Comparison of ENCODE assay signal across 1 fruit fly cellular context in the genomic region with DNA sequence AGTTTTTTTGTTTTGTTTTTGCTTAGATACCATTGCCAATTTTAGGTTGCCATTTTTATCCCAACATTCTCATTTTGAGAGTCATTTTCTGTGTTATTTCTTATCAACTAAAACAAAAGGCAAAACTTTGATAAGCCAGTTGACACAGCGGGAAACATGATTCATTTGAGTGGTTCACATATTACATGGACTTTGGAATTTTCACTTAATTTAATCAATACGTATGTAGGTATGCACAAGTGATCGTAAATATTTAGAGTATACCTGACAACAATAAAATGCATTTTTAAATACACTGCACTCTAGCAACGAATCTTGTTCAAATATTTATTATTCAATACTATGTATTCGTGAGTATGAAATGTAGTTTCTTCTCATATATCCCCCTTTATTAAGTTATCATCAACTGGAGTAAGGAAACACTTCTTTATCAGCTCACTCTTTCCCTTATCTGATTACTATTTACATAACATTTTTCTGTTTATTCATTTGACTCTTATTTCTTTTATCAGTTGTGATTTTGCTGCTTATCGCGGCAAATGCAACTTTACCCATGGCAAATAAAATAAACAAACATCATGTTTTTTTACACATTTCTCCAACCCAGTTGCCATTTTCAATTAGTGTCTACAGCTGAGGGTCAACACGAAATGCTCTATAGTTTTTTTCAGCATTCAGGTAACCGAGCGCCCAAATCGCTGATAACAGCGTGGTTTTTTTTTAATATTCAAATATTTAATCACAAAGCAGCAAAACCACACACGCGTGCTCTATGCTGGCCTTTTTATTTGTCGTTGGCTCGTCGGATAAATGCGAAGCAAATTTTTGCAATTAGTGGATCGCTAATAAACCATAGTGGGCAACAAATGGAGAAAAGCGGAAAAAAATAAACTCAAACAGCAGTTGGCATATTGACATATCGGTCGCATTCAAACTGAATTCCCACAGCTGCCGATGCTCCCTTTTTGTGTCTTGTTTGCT.
TF ChIP-seq lines count a peak whose summit lies in the region.

No protein-coding gene starts in this region.

TF ChIP-seq in whole organism, embryonic, 481 proteins besides CTCF, POLR2A, EP300 and RAD21 (continued from another document and continues in another):
- TF ChIP-seq CG12155 (GFP tag; optimal IDR thresholded peaks at IDR 0.05; lab: Kevin White, UChicago) (no peak), btn (GFP tag; optimal IDR thresholded peaks at IDR 0.05; lab: Kevin White, UChicago) (no peak), amos (GFP tag; IDR thresholded peaks at IDR 0.05; lab: Robert Waterston, UW; ENCODE audit: partially characterized antibody) (no peak), CG1233 (GFP tag; optimal IDR thresholded peaks at IDR 0.05; lab: Kevin White, UChicago) (peak; percentile 25), CrebB (tag; optimal IDR thresholded peaks at IDR 0.05; lab: Kevin White, UChicago) (peak; percentile 36), psq (GFP tag; optimal IDR thresholded peaks at IDR 0.05; lab: Kevin White, UChicago) (no peak), CG11398 (GFP tag; optimal IDR thresholded peaks at IDR 0.05; lab: Kevin White, UChicago) (no peak), vfl (GFP tag; optimal IDR thresholded peaks at IDR 0.05; lab: Kevin White, UChicago) (no peak), CG2712 (tag; optimal IDR thresholded peaks at IDR 0.05; lab: Kevin White, UChicago) (peak; percentile 22), CG17802 (tag; optimal IDR thresholded peaks at IDR 0.05; lab: Kevin White, UChicago) (no peak), lab (GFP tag; optimal IDR thresholded peaks at IDR 0.05; lab: Kevin White, UChicago) (peak; percentile 61), otp (GFP tag; IDR thresholded peaks at IDR 0.05; lab: Robert Waterston, UW) (no peak), fd96Cb (tag; optimal IDR thresholded peaks at IDR 0.05; lab: Kevin White, UChicago) (no peak), pum (GFP tag; optimal IDR thresholded peaks at IDR 0.05; lab: Kevin White, UChicago) (no peak), shn (GFP tag; optimal IDR thresholded peaks at IDR 0.05; lab: Kevin White, UChicago) (no peak), Fer2 (tag; optimal IDR thresholded peaks at IDR 0.05; lab: Kevin White, UChicago) (no peak), Lhr (GFP tag; optimal IDR thresholded peaks at IDR 0.05; lab: Kevin White, UChicago) (no peak), pfk (GFP tag; optimal IDR thresholded peaks at IDR 0.05; lab: Kevin White, UChicago) (no peak), hkb (optimal IDR thresholded peaks at IDR 0.05; lab: Kevin White, UChicago) (no peak), hkb (GFP tag; IDR thresholded peaks at IDR 0.05; lab: Robert Waterston, UW) (no peak), odd (GFP tag; optimal IDR thresholded peaks at IDR 0.05; lab: Kevin White, UChicago) (peak; percentile 37), CG1529 (GFP tag; optimal IDR thresholded peaks at IDR 0.05; lab: Kevin White, UChicago) (no peak), Ets97D (GFP tag; optimal IDR thresholded peaks at IDR 0.05; lab: Kevin White, UChicago) (no peak), CG3163 (GFP tag; optimal IDR thresholded peaks at IDR 0.05; lab: Kevin White, UChicago) (no peak), ATbp (GFP tag; optimal IDR thresholded peaks at IDR 0.05; lab: Kevin White, UChicago) (peak; percentile 9), jumu (GFP tag; optimal IDR thresholded peaks at IDR 0.05; lab: Kevin White, UChicago) (no peak), CG34376 (GFP tag; optimal IDR thresholded peaks at IDR 0.05; lab: Kevin White, UChicago) (no peak), dan (GFP tag; IDR thresholded peaks at IDR 0.05; lab: Robert Waterston, UW) (no peak), ERR (GFP tag; optimal IDR thresholded peaks at IDR 0.05; lab: Kevin White, UChicago) (no peak), CG7271 (tag; optimal IDR thresholded peaks at IDR 0.05; lab: Kevin White, UChicago) (peak; percentile 18), Dp (GFP tag; optimal IDR thresholded peaks at IDR 0.05; lab: Kevin White, UChicago) (no peak), CG4730 (GFP tag; IDR thresholded peaks at IDR 0.05; lab: Robert Waterston, UW) (no peak), Six4 (GFP tag; optimal IDR thresholded peaks at IDR 0.05; lab: Kevin White, UChicago) (no peak), CG7839 (tag; optimal IDR thresholded peaks at IDR 0.05; lab: Kevin White, UChicago) (no peak), CG6175 (GFP tag; IDR thresholded peaks at IDR 0.05; lab: Robert Waterston, UW) (no peak), repo (GFP tag; optimal IDR thresholded peaks at IDR 0.05; lab: Kevin White, UChicago) (no peak), eve (GFP tag; optimal IDR thresholded peaks at IDR 0.05; lab: Kevin White, UChicago) (no peak), sim (GFP tag; IDR thresholded peaks at IDR 0.05; lab: Robert Waterston, UW) (no peak), CG13624 (GFP tag; optimal IDR thresholded peaks at IDR 0.05; lab: Kevin White, UChicago) (no peak), crp (GFP tag; optimal IDR thresholded peaks at IDR 0.05; lab: Kevin White, UChicago) (no peak), CG17328 (GFP tag; IDR thresholded peaks at IDR 0.05; lab: Robert Waterston, UW) (no peak), CG14965 (GFP tag; optimal IDR thresholded peaks at IDR 0.05; lab: Kevin White, UChicago; ENCODE audit: borderline replicate concordance) (no peak), CG42726 (GFP tag; IDR thresholded peaks at IDR 0.05; lab: Robert Waterston, UW; ENCODE audit: partially characterized antibody) (no peak), Elba2 (GFP tag; optimal IDR thresholded peaks at IDR 0.05; lab: Kevin White, UChicago) (no peak), dmrt11E (tag; optimal IDR thresholded peaks at IDR 0.05; lab: Kevin White, UChicago) (peak; percentile 41), CG7963 (GFP tag; IDR thresholded peaks at IDR 0.05; lab: Robert Waterston, UW; ENCODE audit: partially characterized antibody) (no peak), CG6813 (GFP tag; optimal IDR thresholded peaks at IDR 0.05; lab: Kevin White, UChicago) (peak; percentile 69), pan (optimal IDR thresholded peaks at IDR 0.05; lab: Kevin White, UChicago) (no peak), pan (GFP tag; optimal IDR thresholded peaks at IDR 0.05 in 1 of 2, IDR thresholded peaks at IDR 0.05 in 1 of 2) (no peak), Sox102F (GFP tag; optimal IDR thresholded peaks at IDR 0.05; lab: Kevin White, UChicago) (no peak), bab2 (GFP tag; optimal IDR thresholded peaks at IDR 0.05; lab: Kevin White, UChicago) (peak; percentile 18), wek (GFP tag; optimal IDR thresholded peaks at IDR 0.05; lab: Kevin White, UChicago) (no peak), Usf (GFP tag; optimal IDR thresholded peaks at IDR 0.05; lab: Kevin White, UChicago) (no peak), CG13775 (GFP tag; optimal IDR thresholded peaks at IDR 0.05; lab: Kevin White, UChicago) (peak; percentile 27), TFAM (GFP tag; optimal IDR thresholded peaks at IDR 0.05; lab: Kevin White, UChicago) (no peak), kni (GFP tag; optimal IDR thresholded peaks at IDR 0.05; lab: Kevin White, UChicago) (no peak), CG6689 (GFP tag; IDR thresholded peaks at IDR 0.05; lab: Robert Waterston, UW) (no peak), wor (GFP tag; IDR thresholded peaks at IDR 0.05; lab: Robert Waterston, UW) (no peak), aop (GFP tag; IDR thresholded peaks at IDR 0.05; lab: Robert Waterston, UW) (no peak), Gug (GFP tag; IDR thresholded peaks at IDR 0.05; lab: Robert Waterston, UW) (no peak), CG3407 (GFP tag; optimal IDR thresholded peaks at IDR 0.05; lab: Kevin White, UChicago) (no peak), Spps (tag; optimal IDR thresholded peaks at IDR 0.05; lab: Kevin White, UChicago) (no peak), CG15011 (GFP tag; optimal IDR thresholded peaks at IDR 0.05; lab: Kevin White, UChicago) (peak; percentile 55), Dip3 (GFP tag; optimal IDR thresholded peaks at IDR 0.05; lab: Kevin White, UChicago) (no peak), CG8359 (GFP tag; optimal IDR thresholded peaks at IDR 0.05; lab: Kevin White, UChicago; ENCODE audit: borderline replicate concordance) (no peak), tap (tag; optimal IDR thresholded peaks at IDR 0.05; lab: Kevin White, UChicago) (peak; percentile 10), ap (GFP tag; IDR thresholded peaks at IDR 0.05; lab: Robert Waterston, UW) (no peak), tx (GFP tag; optimal IDR thresholded peaks at IDR 0.05; lab: Kevin White, UChicago) (no peak), PHDP (tag; optimal IDR thresholded peaks at IDR 0.05; lab: Kevin White, UChicago) (peak; percentile 18), ftz-f1 (GFP tag; optimal IDR thresholded peaks at IDR 0.05; lab: Kevin White, UChicago) (no peak), Dbx (GFP tag; IDR thresholded peaks at IDR 0.05; lab: Robert Waterston, UW) (no peak; the same call in 2 of the 3 replicates), Doc2 (GFP tag; IDR thresholded peaks at IDR 0.05; lab: Robert Waterston, UW) (no peak), Ptx1 (GFP tag; IDR thresholded peaks at IDR 0.05; lab: Robert Waterston, UW) (no peak), CG1603 (tag; optimal IDR thresholded peaks at IDR 0.05; lab: Kevin White, UChicago) (peak; percentile 14), B-H1 (GFP tag; IDR thresholded peaks at IDR 0.05; lab: Robert Waterston, UW) (no peak), CG3726 (GFP tag; IDR thresholded peaks at IDR 0.05; lab: Robert Waterston, UW) (no peak), CG7357 (GFP tag; IDR thresholded peaks at IDR 0.05; lab: Robert Waterston, UW) (no peak), CG6765 (GFP tag; optimal IDR thresholded peaks at IDR 0.05; lab: Kevin White, UChicago) (peak; percentile 32), caup (GFP tag; optimal IDR thresholded peaks at IDR 0.05; lab: Kevin White, UChicago; ENCODE audit: severe bottlenecking) (peak; percentile 32), lov (optimal IDR thresholded peaks at IDR 0.05; lab: Kevin White, UChicago) (no peak), lov (GFP tag; IDR thresholded peaks at IDR 0.05; lab: Robert Waterston, UW) (no peak), gfzf (GFP tag; optimal IDR thresholded peaks at IDR 0.05; lab: Kevin White, UChicago) (no peak), CG4424 (GFP tag; optimal IDR thresholded peaks at IDR 0.05; lab: Kevin White, UChicago) (no peak), B-H2 (GFP tag; optimal IDR thresholded peaks at IDR 0.05; lab: Kevin White, UChicago) (no peak), nom (GFP tag; optimal IDR thresholded peaks at IDR 0.05; lab: Kevin White, UChicago) (peak; percentile 53), kay (GFP tag; optimal IDR thresholded peaks at IDR 0.05; lab: Kevin White, UChicago) (no peak), CG17612 (GFP tag; IDR thresholded peaks at IDR 0.05; lab: Robert Waterston, UW) (no peak), tna (GFP tag; IDR thresholded peaks at IDR 0.05; lab: Robert Waterston, UW; ENCODE audit: partially characterized antibody) (no peak), gce (GFP tag; IDR thresholded peaks at IDR 0.05; lab: Robert Waterston, UW) (no peak), HLH3B (GFP tag; IDR thresholded peaks at IDR 0.05; lab: Robert Waterston, UW) (no peak), fru (optimal IDR thresholded peaks at IDR 0.05; lab: Kevin White, UChicago) (no peak), CG8089 (GFP tag; optimal IDR thresholded peaks at IDR 0.05; lab: Kevin White, UChicago) (no peak), prd (optimal IDR thresholded peaks at IDR 0.05; lab: Kevin White, UChicago) (no peak), prd (GFP tag; IDR thresholded peaks at IDR 0.05; lab: Robert Waterston, UW) (no peak), Taf1 (GFP tag; IDR thresholded peaks at IDR 0.05; lab: Robert Waterston, UW) (no peak), CG9727 (GFP tag; optimal IDR thresholded peaks at IDR 0.05; lab: Kevin White, UChicago) (peak; percentile 56), jing (GFP tag; optimal IDR thresholded peaks at IDR 0.05; lab: Kevin White, UChicago) (no peak), Atf-2 (GFP tag; optimal IDR thresholded peaks at IDR 0.05; lab: Kevin White, UChicago) (no peak), CG7786 (GFP tag; optimal IDR thresholded peaks at IDR 0.05; lab: Kevin White, UChicago) (no peak), cas (GFP tag; IDR thresholded peaks at IDR 0.05; lab: Robert Waterston, UW) (no peak), CG12659 (GFP tag; optimal IDR thresholded peaks at IDR 0.05; lab: Kevin White, UChicago) (no peak), Bdp1 (GFP tag; optimal IDR thresholded peaks at IDR 0.05; lab: Kevin White, UChicago) (no peak), sens (GFP tag; lab: Kevin White, UChicago) (peak; percentile 50), fd3F (GFP tag; optimal IDR thresholded peaks at IDR 0.05; lab: Kevin White, UChicago) (no peak), ranshi (GFP tag; IDR thresholded peaks at IDR 0.05; lab: Robert Waterston, UW) (no peak), Kr (GFP tag; optimal IDR thresholded peaks at IDR 0.05; lab: Kevin White, UChicago) (peak; percentile 62), oc (tag; optimal IDR thresholded peaks at IDR 0.05; lab: Kevin White, UChicago) (no peak), CG5245 (GFP tag; optimal IDR thresholded peaks at IDR 0.05; lab: Kevin White, UChicago) (no peak), gcm (GFP tag; optimal IDR thresholded peaks at IDR 0.05; lab: Kevin White, UChicago) (peak; percentile 14), lbe (GFP tag; optimal IDR thresholded peaks at IDR 0.05; lab: Kevin White, UChicago) (no peak), CG7372 (GFP tag; IDR thresholded peaks at IDR 0.05; lab: Robert Waterston, UW) (no peak), ro (GFP tag; IDR thresholded peaks at IDR 0.05; lab: Robert Waterston, UW) (no peak), croc (GFP tag; conservative IDR thresholded peaks at IDR 0.05; lab: Robert Waterston, UW) (no peak), fu2 (GFP tag; optimal IDR thresholded peaks at IDR 0.05; lab: Kevin White, UChicago) (no peak), CG12744 (GFP tag; optimal IDR thresholded peaks at IDR 0.05; lab: Kevin White, UChicago) (peak; percentile 37), cwo (GFP tag; optimal IDR thresholded peaks at IDR 0.05; lab: Kevin White, UChicago) (no peak), Deaf1 (tag; optimal IDR thresholded peaks at IDR 0.05; lab: Kevin White, UChicago) (no peak), CG14441 (GFP tag; IDR thresholded peaks at IDR 0.05; lab: Robert Waterston, UW) (no peak), knrl (GFP tag; IDR thresholded peaks at IDR 0.05; lab: Robert Waterston, UW; ENCODE audit: partially characterized antibody) (no peak), Oaz (GFP tag; IDR thresholded peaks at IDR 0.05; lab: Robert Waterston, UW) (no peak), yki (optimal IDR thresholded peaks at IDR 0.05; lab: Kevin White, UChicago) (no peak), seq (GFP tag; IDR thresholded peaks at IDR 0.05; lab: Robert Waterston, UW) (0 out of 2 replicates have a peak, but pooled peaks have one; percentile 15), Dref (GFP tag; IDR thresholded peaks at IDR 0.05; lab: Robert Waterston, UW) (no peak), Lim3 (GFP tag; IDR thresholded peaks at IDR 0.05; lab: Robert Waterston, UW) (no peak), CG12219 (GFP tag; optimal IDR thresholded peaks at IDR 0.05; lab: Kevin White, UChicago) (peak; percentile 19), CG9215 (GFP tag; IDR thresholded peaks at IDR 0.05; lab: Robert Waterston, UW) (no peak), ato (GFP tag; IDR thresholded peaks at IDR 0.05; lab: Robert Waterston, UW; ENCODE audit: partially characterized antibody) (no peak)
